Fruit fly (Drosophila melanogaster) whole organism, embryonic: Measurements from ENCODE around the gene Vha68-1.

Source experiments
- ATbp ChIP-seq: fragments of 200-800 bp; sonication (Bioruptor generic); optimal IDR thresholded peaks from 2 replicates; lab custom pipeline; 2017; ENCODE audit warnings: missing biosample characterization, mild to moderate bottlenecking, missing genetic modification characterization, missing genetic modification reagents
- Abd-B ChIP-seq: fragments of 200-800 bp; sonication (Bioruptor generic); optimal IDR thresholded peaks from 2 replicates; lab custom pipeline; 2018; ENCODE audit warnings: missing biosample characterization, mild to moderate bottlenecking, missing genetic modification characterization, moderate library complexity
- Ada2b ChIP-seq: fragments of 200-800 bp; sonication (Bioruptor generic); IDR thresholded peaks from 2 replicates; pipeline ENCODE4 v1.3.6; 2022; ENCODE audit warnings: missing biosample characterization, missing genetic modification characterization
- Antp ChIP-seq: fragments of 200-800 bp; sonication (Bioruptor generic); optimal IDR thresholded peaks from 3 replicates; lab custom pipeline; 2016; ENCODE audit warnings: missing biosample characterization, missing genetic modification characterization
- CG10274 ChIP-seq: fragments of 200-800 bp; sonication (Bioruptor generic); optimal IDR thresholded peaks from 3 replicates; lab custom pipeline; 2017; ENCODE audit warnings: missing biosample characterization, mild to moderate bottlenecking, missing genetic modification characterization
- CG11247 ChIP-seq: fragments of 200-800 bp; sonication (Bioruptor generic); IDR thresholded peaks from 2 replicates; pipeline ENCODE4 v1.3.6; 2022; ENCODE audit warnings: missing biosample characterization, missing genetic modification characterization
- CG11456 ChIP-seq: fragments of 200-800 bp; sonication (Bioruptor generic); IDR thresholded peaks from 3 replicates; pipeline ENCODE4 v1.3.6; 2022; ENCODE audit warnings: missing biosample characterization, missing genetic modification characterization
- CG14965 ChIP-seq: fragments of 200-800 bp; sonication (Bioruptor generic); optimal IDR thresholded peaks from 2 replicates; lab custom pipeline; 2016; ENCODE audit warnings: missing biosample characterization, missing genetic modification characterization, borderline replicate concordance
- CG15073 ChIP-seq: fragments of 200-800 bp; sonication (Bioruptor generic); optimal IDR thresholded peaks from 2 replicates; lab custom pipeline; 2016; ENCODE audit warnings: missing biosample characterization, missing genetic modification characterization
- CG1602 ChIP-seq: fragments of 200-800 bp; sonication (Bioruptor generic); optimal IDR thresholded peaks from 3 replicates; lab custom pipeline; 2016; ENCODE audit warnings: missing biosample characterization, missing genetic modification characterization
- CG1832 ChIP-seq: fragments of 200-800 bp; sonication (Bioruptor generic); optimal IDR thresholded peaks from 2 replicates; lab custom pipeline; 2017; ENCODE audit warnings: missing biosample characterization, mild to moderate bottlenecking, missing genetic modification characterization, inconsistent platforms
- CG2120 ChIP-seq: fragments of 200-800 bp; sonication (Bioruptor generic); optimal IDR thresholded peaks from 3 replicates; lab custom pipeline; 2016; ENCODE audit warnings: missing biosample characterization, missing genetic modification characterization
- CG30403 ChIP-seq: fragments of 200-800 bp; sonication (Bioruptor generic); optimal IDR thresholded peaks from 3 replicates; lab custom pipeline; 2016; ENCODE audit warnings: missing biosample characterization, missing genetic modification characterization
- CG30431 ChIP-seq: fragments of 200-800 bp; sonication (Bioruptor generic); optimal IDR thresholded peaks from 2 replicates; lab custom pipeline; 2017; ENCODE audit warnings: missing biosample characterization, missing genetic modification characterization
- CG31224 ChIP-seq: fragments of 200-800 bp; sonication (Bioruptor generic); IDR thresholded peaks from 2 replicates; pipeline ENCODE4 v1.3.6; 2022; ENCODE audit warnings: missing biosample characterization, missing genetic modification characterization
- CG32772 ChIP-seq: fragments of 200-800 bp; sonication (Bioruptor generic); IDR thresholded peaks from 2 replicates; pipeline ENCODE4 v1.3.6; 2022; ENCODE audit warnings: missing biosample characterization, missing genetic modification characterization
- CG3281 ChIP-seq: fragments of 200-800 bp; sonication (Bioruptor generic); optimal IDR thresholded peaks from 3 replicates; lab custom pipeline; 2017; ENCODE audit warnings: missing biosample characterization, mild to moderate bottlenecking, missing genetic modification characterization
- CG5245 ChIP-seq: fragments of 200-800 bp; sonication (Bioruptor generic); optimal IDR thresholded peaks from 3 replicates; lab custom pipeline; 2016; ENCODE audit warnings: missing biosample characterization, missing genetic modification characterization
- CG6254 ChIP-seq: fragments of 200-800 bp; sonication (Bioruptor generic); optimal IDR thresholded peaks from 3 replicates; lab custom pipeline; 2017; ENCODE audit warnings: mild to moderate bottlenecking, missing biosample characterization, missing genetic modification reagents, missing genetic modification characterization
- CG6854 ChIP-seq: fragments of 200-800 bp; sonication (Bioruptor generic); optimal IDR thresholded peaks from 3 replicates; lab custom pipeline; 2017; ENCODE audit warnings: missing biosample characterization, mild to moderate bottlenecking, missing genetic modification characterization
- CG8290 ChIP-seq, 3 experiments: fragments of 200-800 bp; sonication (Bioruptor generic); optimal IDR thresholded peaks; 2 replicates each; lab custom pipeline; 2016 to 2019; ENCODE audit warnings: missing biosample characterization in 3 of 3, missing genetic modification characterization in 3 of 3, mild to moderate bottlenecking in 2 of 3, moderate library complexity in 1 of 3
- CG8765 ChIP-seq: fragments of 200-800 bp; sonication (Bioruptor generic); IDR thresholded peaks from 2 replicates; pipeline ENCODE4 v1.3.6; 2022; ENCODE audit warnings: missing biosample characterization, missing genetic modification characterization
- CG8944 ChIP-seq: fragments of 200-800 bp; sonication (Bioruptor generic); optimal IDR thresholded peaks from 3 replicates; lab custom pipeline; 2016; ENCODE audit warnings: missing biosample characterization, missing genetic modification characterization
- CG9437 ChIP-seq: fragments of 200-800 bp; sonication (Bioruptor generic); optimal IDR thresholded peaks from 2 replicates; lab custom pipeline; 2018; ENCODE audit warnings: missing biosample characterization, mild to moderate bottlenecking, missing genetic modification characterization
- CG9727 ChIP-seq: fragments of 200-800 bp; sonication (Bioruptor generic); optimal IDR thresholded peaks from 3 replicates; lab custom pipeline; 2017; ENCODE audit warnings: missing biosample characterization, mild to moderate bottlenecking, missing genetic modification characterization
- Camta ChIP-seq: fragments of 200-800 bp; sonication (Bioruptor generic); optimal IDR thresholded peaks from 2 replicates; lab custom pipeline; 2016; ENCODE audit warnings: missing biosample characterization, missing genetic modification characterization
- Chrac-16 ChIP-seq: fragments of 200-800 bp; sonication (Bioruptor generic); optimal IDR thresholded peaks from 3 replicates; lab custom pipeline; 2016; ENCODE audit warnings: missing biosample characterization, missing genetic modification characterization
- CoRest ChIP-seq: fragments of 200-800 bp; sonication (Bioruptor generic); optimal IDR thresholded peaks from 3 replicates; lab custom pipeline; 2018; ENCODE audit warnings: missing biosample characterization, mild to moderate bottlenecking, missing genetic modification characterization, moderate library complexity
- D ChIP-seq, 2 experiments: fragments of 200-800 bp in 1 of 2; fragments of >200 bp in 1 of 2; sonication (Bioruptor generic) in 1 of 2; optimal IDR thresholded peaks; 2 replicates in 1 of 2; 3 replicates in 1 of 2; lab custom pipeline; 2017; ENCODE audit warnings: mild to moderate bottlenecking in 1 of 2, missing biosample characterization in 1 of 2, missing genetic modification characterization in 1 of 2, missing genetic modification reagents in 1 of 2
- Dref ChIP-seq: fragments of 200-800 bp; sonication (Bioruptor generic); IDR thresholded peaks from 2 replicates; pipeline ENCODE4 v1.3.6; 2022; ENCODE audit warnings: missing biosample characterization, missing genetic modification characterization
- E2f1 ChIP-seq: fragments of 200-800 bp; sonication (Bioruptor generic); IDR thresholded peaks from 2 replicates; pipeline ENCODE4 v1.3.6; 2022; ENCODE audit warnings: missing biosample characterization, missing genetic modification characterization
- Gsc ChIP-seq: fragments of 200-800 bp; sonication (Bioruptor generic); IDR thresholded peaks from 2 replicates; pipeline ENCODE4 v1.3.6; 2022; ENCODE audit warnings: missing biosample characterization, missing genetic modification characterization
- HHEX ChIP-seq: fragments of 200-800 bp; sonication (Bioruptor generic); optimal IDR thresholded peaks from 3 replicates; lab custom pipeline; 2017; ENCODE audit warnings: missing biosample characterization, mild to moderate bottlenecking, missing genetic modification characterization, missing genetic modification reagents
- Hr3 ChIP-seq: fragments of 200-800 bp; sonication (Bioruptor generic); optimal IDR thresholded peaks from 3 replicates; lab custom pipeline; 2016; ENCODE audit warnings: missing biosample characterization, missing genetic modification characterization
- Hsf ChIP-seq: fragments of 200-800 bp; sonication (Bioruptor generic); optimal IDR thresholded peaks from 3 replicates; lab custom pipeline; 2016; ENCODE audit warnings: missing biosample characterization, missing genetic modification characterization
- Nf-YB ChIP-seq: fragments of 200-800 bp; sonication (Bioruptor generic); optimal IDR thresholded peaks from 3 replicates; lab custom pipeline; 2019; ENCODE audit warnings: missing biosample characterization, mild to moderate bottlenecking, missing genetic modification characterization, moderate library complexity
- Ptx1 ChIP-seq: fragments of 200-800 bp; sonication (Bioruptor generic); IDR thresholded peaks from 2 replicates; pipeline ENCODE4 v1.3.6; 2022; ENCODE audit warnings: missing biosample characterization, missing genetic modification characterization
- Stat92E ChIP-seq, 3 experiments: fragments of >200 bp in 2 of 3; fragments of 200-800 bp in 1 of 3; sonication (Bioruptor generic) in 1 of 3; optimal IDR thresholded peaks; 2 replicates each; lab custom pipeline; 2017 to 2019; ENCODE audit warnings: missing biosample characterization in 3 of 3, missing genetic modification characterization in 3 of 3, mild to moderate bottlenecking in 1 of 3, moderate library complexity in 1 of 3
- Usf ChIP-seq: fragments of 200-800 bp; sonication (Bioruptor generic); optimal IDR thresholded peaks from 2 replicates; lab custom pipeline; 2017; ENCODE audit warnings: missing genotype, missing biosample characterization, missing genetic modification characterization
- bbx ChIP-seq: fragments of 200-800 bp; sonication (Bioruptor generic); IDR thresholded peaks from 2 replicates; pipeline ENCODE4 v1.3.6; 2022; ENCODE audit warnings: missing biosample characterization, missing genetic modification characterization; ENCODE audit not compliant: partially characterized antibody
- ci ChIP-seq: fragments of 200-800 bp; sonication (Bioruptor generic); IDR thresholded peaks from 3 replicates; pipeline ENCODE4 v1.3.6; 2022; ENCODE audit warnings: missing biosample characterization, missing genetic modification characterization
- corto ChIP-seq: fragments of 200-800 bp; sonication (Bioruptor generic); optimal IDR thresholded peaks from 2 replicates; lab custom pipeline; 2016; ENCODE audit warnings: missing biosample characterization, mild to moderate bottlenecking, missing genetic modification characterization, moderate library complexity
- dan ChIP-seq: fragments of 200-800 bp; sonication (Bioruptor generic); IDR thresholded peaks from 2 replicates; pipeline ENCODE4 v1.3.6; 2022; ENCODE audit warnings: missing biosample characterization, missing genetic modification characterization
- fd102C ChIP-seq: fragments of 200-800 bp; sonication (Bioruptor generic); optimal IDR thresholded peaks from 2 replicates; lab custom pipeline; 2018; ENCODE audit warnings: missing biosample characterization, mild to moderate bottlenecking, missing genetic modification characterization, moderate library complexity
- gsb ChIP-seq: fragments of 200-800 bp; sonication (Bioruptor generic); IDR thresholded peaks from 2 replicates; pipeline ENCODE4 v1.3.6; 2022; ENCODE audit warnings: missing biosample characterization, missing genetic modification characterization
- hth ChIP-seq: fragments of >200 bp; optimal IDR thresholded peaks from 2 replicates; lab custom pipeline; 2017; ENCODE audit warnings: inconsistent platforms
- pb ChIP-seq: fragments of 200-800 bp; sonication (Bioruptor generic); optimal IDR thresholded peaks from 3 replicates; lab custom pipeline; 2016; ENCODE audit warnings: missing biosample characterization, missing genetic modification characterization
- peb ChIP-seq: fragments of 200-800 bp; sonication (Bioruptor generic); IDR thresholded peaks from 2 replicates; pipeline ENCODE4 v1.3.6; 2022; ENCODE audit warnings: missing biosample characterization, missing genetic modification characterization
- pzg ChIP-seq: fragments of 200-800 bp; sonication (Bioruptor generic); optimal IDR thresholded peaks from 3 replicates; lab custom pipeline; 2018; ENCODE audit warnings: missing biosample characterization, mild to moderate bottlenecking, missing genetic modification characterization, moderate library complexity
- ro ChIP-seq: fragments of 200-800 bp; sonication (Bioruptor generic); IDR thresholded peaks from 2 replicates; pipeline ENCODE4 v1.3.6; 2022; ENCODE audit warnings: missing biosample characterization, missing genetic modification characterization
- zfh1 ChIP-seq: fragments of 200-800 bp; sonication (Bioruptor generic); IDR thresholded peaks from 3 replicates; pipeline ENCODE4 v1.3.6; 2022; ENCODE audit warnings: missing biosample characterization, missing genetic modification characterization

Gene Vha68-1

DNA sequence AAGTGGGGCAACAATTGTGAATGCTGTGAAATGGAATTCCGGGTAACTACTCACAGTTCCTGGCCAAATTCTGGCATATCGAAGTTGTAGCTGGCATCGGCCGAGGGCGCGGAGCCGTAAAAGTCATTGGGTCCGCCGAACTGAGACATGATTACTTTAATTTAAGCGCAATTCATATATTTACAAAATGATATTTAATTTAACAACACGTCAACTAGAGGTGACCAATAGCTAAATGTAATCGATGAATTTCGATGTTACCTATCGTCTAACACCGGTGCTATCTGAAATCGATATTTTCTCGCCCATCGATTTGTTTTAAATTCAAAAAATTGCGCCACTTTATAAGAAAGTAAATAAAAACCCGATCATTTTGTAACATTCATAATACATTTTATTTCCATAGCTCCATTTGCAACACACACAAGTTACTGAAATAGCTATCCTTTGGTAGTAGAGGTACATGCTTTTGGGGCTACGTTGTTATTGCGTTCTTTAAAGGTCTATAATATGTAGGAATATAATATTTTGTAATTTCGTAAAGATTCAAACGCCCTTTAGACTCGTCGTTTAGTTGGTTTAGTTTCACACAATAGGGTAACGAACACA, 3.4 kb downstream of the Vha68-1 start, which contains the start of gene Yip1d1 (continued):
- no peak for TF ChIP-seq Nf-YB (GFP tag; lab: Kevin White, UChicago)
- TF ChIP-seq CG11247 (GFP tag; lab: Robert Waterston, UW): no peak
- TF ChIP-seq CG10274 (GFP tag; lab: Kevin White, UChicago): no peak
- no peak for TF ChIP-seq CG9437 (GFP tag; lab: Kevin White, UChicago)
- TF ChIP-seq Ada2b (GFP tag; lab: Robert Waterston, UW): no peak
- no peak for TF ChIP-seq CG8765 (GFP tag; lab: Robert Waterston, UW)
- no peak for TF ChIP-seq CG2120
- no peak for TF ChIP-seq CG31224
- TF ChIP-seq E2f1 (GFP tag; lab: Robert Waterston, UW): no peak
- no peak for TF ChIP-seq Usf (GFP tag; lab: Kevin White, UChicago)
- TF ChIP-seq CG15073 (GFP tag; lab: Kevin White, UChicago): no peak
- TF ChIP-seq CG1832: no peak
- no peak for TF ChIP-seq Chrac-16 (GFP tag; lab: Kevin White, UChicago)
- TF ChIP-seq CG30431 (GFP tag; lab: Kevin White, UChicago): no peak
- TF ChIP-seq CG11456 (GFP tag; lab: Robert Waterston, UW): no peak
- TF ChIP-seq CG6254: no peak
- TF ChIP-seq CG14965 (GFP tag; lab: Kevin White, UChicago): no peak
- no peak for TF ChIP-seq Ptx1
- TF ChIP-seq CG8944 (GFP tag; lab: Kevin White, UChicago): no peak
- no peak for TF ChIP-seq ATbp (GFP tag; lab: Kevin White, UChicago)
- no peak for TF ChIP-seq Abd-B (GFP tag; lab: Kevin White, UChicago)
- TF ChIP-seq CG1602 (GFP tag; lab: Kevin White, UChicago): no peak
- no peak for TF ChIP-seq dan (GFP tag; lab: Robert Waterston, UW)
- no peak for TF ChIP-seq corto
- TF ChIP-seq CG5245: no peak
- TF ChIP-seq Hr3: no peak
- TF ChIP-seq CG32772 (GFP tag; lab: Robert Waterston, UW): no peak
- TF ChIP-seq HHEX (GFP tag; lab: Kevin White, UChicago): no peak
- TF ChIP-seq CG9727: no peak
- TF ChIP-seq CoRest (tag; lab: Kevin White, UChicago): no peak
- no peak for TF ChIP-seq pb (GFP tag; lab: Kevin White, UChicago)
- no peak for TF ChIP-seq D (optimal IDR thresholded peaks at IDR 0.05; lab: Kevin White, UChicago)
- no peak for TF ChIP-seq D (GFP tag; optimal IDR thresholded peaks at IDR 0.05; lab: Kevin White, UChicago)
- no peak for TF ChIP-seq peb (GFP tag; lab: Robert Waterston, UW)
- no peak for TF ChIP-seq Hsf
- TF ChIP-seq Camta: no peak
- TF ChIP-seq gsb (GFP tag; lab: Robert Waterston, UW): no peak
- no peak for TF ChIP-seq ro (GFP tag; lab: Robert Waterston, UW)
- no peak for TF ChIP-seq CG6854 (GFP tag; lab: Kevin White, UChicago)
- peak; percentile 96 for TF ChIP-seq bbx (GFP tag; lab: Robert Waterston, UW)
- TF ChIP-seq hth: no peak
- no peak for TF ChIP-seq Gsc
- no peak for TF ChIP-seq zfh1 (GFP tag; lab: Robert Waterston, UW)
- no peak for TF ChIP-seq fd102C
- no peak for TF ChIP-seq CG8290 (GFP tag; optimal IDR thresholded peaks at IDR 0.05; lab: Kevin White, UChicago)
- no peak for TF ChIP-seq CG8290 (tag; optimal IDR thresholded peaks at IDR 0.05; lab: Kevin White, UChicago)
- TF ChIP-seq Stat92E (GFP tag; optimal IDR thresholded peaks at IDR 0.05; lab: Kevin White, UChicago): no peak
- TF ChIP-seq CG30403: no peak
- TF ChIP-seq pzg (GFP tag; lab: Kevin White, UChicago): peak; percentile 70
- TF ChIP-seq ci (GFP tag; lab: Robert Waterston, UW): no peak
- TF ChIP-seq CG3281 (GFP tag; lab: Kevin White, UChicago): no peak
- TF ChIP-seq Antp (GFP tag; lab: Kevin White, UChicago): no peak
- peak; percentile 98 for TF ChIP-seq Dref (GFP tag; lab: Robert Waterston, UW)
